Fruit fly (Drosophila melanogaster): ENCODE results near the gene Cyp12e1.

The Cyp12e1 gene

dm6 chr3R:10393654-10394367 lies 40.8 kb upstream of the Cyp12e1 start (continued):
- no peak for TF ChIP-seq Usf (GFP tag; optimal IDR thresholded peaks at IDR 0.05)
- peak; percentile 86 for TF ChIP-seq HLH3B (GFP tag; IDR thresholded peaks at IDR 0.05)
- TF ChIP-seq dpn (GFP tag; optimal IDR thresholded peaks at IDR 0.05) = peak; percentile 81 to 84
- peak; percentile 89 for TF ChIP-seq CG7839 (tag; optimal IDR thresholded peaks at IDR 0.05)
- no peak for TF ChIP-seq CG30020 (tag; optimal IDR thresholded peaks at IDR 0.05)
- TF ChIP-seq Fer3 (tag; optimal IDR thresholded peaks at IDR 0.05) = peak; percentile 86
- peak; percentile 40 for TF ChIP-seq YL-1 (GFP tag; optimal IDR thresholded peaks at IDR 0.05)
- TF ChIP-seq Xrp1 (GFP tag; IDR thresholded peaks at IDR 0.05) = peak; percentile 80; the same call in 1 of the 2 replicates
- peak; percentile 45 for TF ChIP-seq Dip3 (GFP tag; optimal IDR thresholded peaks at IDR 0.05)
- peak; percentile 56 for TF ChIP-seq Jarid2 (GFP tag; optimal IDR thresholded peaks at IDR 0.05)
- TF ChIP-seq pan (optimal IDR thresholded peaks at IDR 0.05) = no peak
- peak in 1 of 2 experiments; percentile 91 for TF ChIP-seq pan (GFP tag; optimal IDR thresholded peaks at IDR 0.05 in 1 of 2, IDR thresholded peaks at IDR 0.05 in 1 of 2)
- TF ChIP-seq NFAT (GFP tag; IDR thresholded peaks at IDR 0.05) = peak; percentile 69
- TF ChIP-seq psq (GFP tag; optimal IDR thresholded peaks at IDR 0.05) = peak; percentile 44
- TF ChIP-seq CG11085 (GFP tag; IDR thresholded peaks at IDR 0.05) = peak; percentile 54; the same call in 1 of the 2 replicates
- peak; percentile 46 for TF ChIP-seq Asciz (GFP tag; optimal IDR thresholded peaks at IDR 0.05)
- no peak for TF ChIP-seq Tbp (GFP tag; optimal IDR thresholded peaks at IDR 0.05)
- TF ChIP-seq CG3847 (GFP tag; IDR thresholded peaks at IDR 0.05) = peak; percentile 78
- TF ChIP-seq CG12942 (GFP tag; optimal IDR thresholded peaks at IDR 0.05) = peak; percentile 68
- TF ChIP-seq gsb (GFP tag; IDR thresholded peaks at IDR 0.05) = peak; percentile 77
- TF ChIP-seq CG17328 (GFP tag; IDR thresholded peaks at IDR 0.05) = peak; percentile 84
- peak; percentile 55 for TF ChIP-seq Chrac-16 (GFP tag; optimal IDR thresholded peaks at IDR 0.05)
- no peak for TF ChIP-seq CG17186 (GFP tag; optimal IDR thresholded peaks at IDR 0.05)
- TF ChIP-seq TFAM (GFP tag; optimal IDR thresholded peaks at IDR 0.05) = peak; percentile 23
- no peak for TF ChIP-seq Dll (GFP tag; IDR thresholded peaks at IDR 0.05; ENCODE audit: partially characterized antibody)
- no peak for TF ChIP-seq CG8765 (GFP tag; IDR thresholded peaks at IDR 0.05)
- peak; percentile 16 for TF ChIP-seq trem (tag; optimal IDR thresholded peaks at IDR 0.05)
- TF ChIP-seq Hr78 (GFP tag; optimal IDR thresholded peaks at IDR 0.05) = peak in 1 of 2 experiments; percentile 72
- TF ChIP-seq row (GFP tag; IDR thresholded peaks at IDR 0.05) = peak; percentile 93
- peak; percentile 65 for TF ChIP-seq disco-r (GFP tag; optimal IDR thresholded peaks at IDR 0.05)
- TF ChIP-seq fu2 (GFP tag; optimal IDR thresholded peaks at IDR 0.05) = peak; percentile 66
- TF ChIP-seq C15 (GFP tag; IDR thresholded peaks at IDR 0.05) = no peak
- TF ChIP-seq Hmx (GFP tag; optimal IDR thresholded peaks at IDR 0.05) = no peak
- peak; percentile 59 for TF ChIP-seq CG4820 (GFP tag; optimal IDR thresholded peaks at IDR 0.05)
- TF ChIP-seq CG7271 (tag; optimal IDR thresholded peaks at IDR 0.05) = no peak
- peak; percentile 54 for TF ChIP-seq Deaf1 (tag; optimal IDR thresholded peaks at IDR 0.05)
- no peak for TF ChIP-seq p53 (GFP tag; optimal IDR thresholded peaks at IDR 0.05)
- TF ChIP-seq CG18262 (tag; optimal IDR thresholded peaks at IDR 0.05) = peak; percentile 74
- peak; percentile 76 for TF ChIP-seq Fer1 (GFP tag; optimal IDR thresholded peaks at IDR 0.05)
- peak; percentile 91 for TF ChIP-seq PHDP (tag; optimal IDR thresholded peaks at IDR 0.05)
- peak; percentile 1 for TF ChIP-seq CG6854 (GFP tag; optimal IDR thresholded peaks at IDR 0.05)
- TF ChIP-seq dimm (GFP tag; IDR thresholded peaks at IDR 0.05) = peak; percentile 62
- peak; percentile 77 for TF ChIP-seq Abd-B (GFP tag; optimal IDR thresholded peaks at IDR 0.05)
- peak; percentile 68 for TF ChIP-seq CG7786 (GFP tag; optimal IDR thresholded peaks at IDR 0.05)
- TF ChIP-seq CG12769 (tag; optimal IDR thresholded peaks at IDR 0.05) = peak; percentile 93
- TF ChIP-seq esg (GFP tag; conservative IDR thresholded peaks at IDR 0.05) = peak; percentile 86
- TF ChIP-seq jing (GFP tag; optimal IDR thresholded peaks at IDR 0.05) = peak; percentile 48
- peak; percentile 63; the same call in 1 of the 2 replicates for TF ChIP-seq Lim3 (GFP tag; IDR thresholded peaks at IDR 0.05)
- peak; percentile 80; the same call in 2 of the 3 replicates for TF ChIP-seq CG11456 (GFP tag; IDR thresholded peaks at IDR 0.05)
- TF ChIP-seq HHEX (GFP tag; optimal IDR thresholded peaks at IDR 0.05) = peak; percentile 66

Measured in whole organism, embryonic.